Fruit fly (Drosophila melanogaster): ENCODE results near the gene Arl1.

Gene Arl1

DNA sequence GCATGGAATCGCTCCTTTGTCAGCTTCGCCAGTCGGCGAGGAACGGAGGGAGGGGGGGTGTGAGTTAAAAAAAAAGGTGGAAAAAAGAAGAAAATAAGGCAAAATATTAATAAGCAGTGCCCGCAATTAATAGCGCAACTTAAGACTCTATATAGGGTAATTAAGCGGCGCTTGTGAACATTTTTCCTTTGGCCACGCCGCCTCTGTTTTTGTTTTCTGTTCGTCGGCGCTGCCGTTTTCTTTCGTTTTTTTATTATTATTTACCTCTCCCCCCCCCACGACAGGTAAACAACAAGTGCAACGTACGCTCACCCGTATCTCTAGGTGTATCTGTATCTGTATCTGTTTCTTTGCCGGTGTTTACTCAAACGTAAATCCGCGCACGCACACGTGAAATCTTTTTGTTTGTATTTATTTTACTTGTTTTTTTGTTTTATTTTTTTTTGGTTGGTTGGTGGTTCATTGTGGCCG, 44.3 kb downstream of the Arl1 start (continued):
- TF ChIP-seq Gug (GFP tag; IDR thresholded peaks at IDR 0.05) (peak; percentile 59), CG16779 (tag; optimal IDR thresholded peaks at IDR 0.05) (peak; percentile 39), CG11902 (GFP tag; optimal IDR thresholded peaks at IDR 0.05) (peak; percentile 51), svp (GFP tag) (peak; percentile 82), dsx (GFP tag; optimal IDR thresholded peaks at IDR 0.05; ENCODE audit: poor library complexity, severe bottlenecking) (peak; percentile 8), CG1621 (tag; optimal IDR thresholded peaks at IDR 0.05) (peak; percentile 42), CG11762 (GFP tag; optimal IDR thresholded peaks at IDR 0.05; ENCODE audit: insufficient read depth) (peak; percentile 67), CG6854 (GFP tag; optimal IDR thresholded peaks at IDR 0.05) (no peak), Lpt (GFP tag; optimal IDR thresholded peaks at IDR 0.05) (peak; percentile 66), fd85E (GFP tag; optimal IDR thresholded peaks at IDR 0.05) (no peak), Ets96B (tag; optimal IDR thresholded peaks at IDR 0.05) (peak; percentile 53), pdm3 (GFP tag; optimal IDR thresholded peaks at IDR 0.05) (peak; percentile 73), Eip93F (GFP tag; optimal IDR thresholded peaks at IDR 0.05) (peak; percentile 2), CG7368 (GFP tag; optimal IDR thresholded peaks at IDR 0.05) (peak; percentile 53), Eip78C (GFP tag) (peak; percentile 89), CG3032 (tag; optimal IDR thresholded peaks at IDR 0.05) (peak; percentile 44), Sox15 (GFP tag; optimal IDR thresholded peaks at IDR 0.05) (peak; percentile 41), vri (GFP tag; optimal IDR thresholded peaks at IDR 0.05) (no peak), CG4318 (GFP tag; optimal IDR thresholded peaks at IDR 0.05) (peak; percentile 26), CG11294 (GFP tag; IDR thresholded peaks at IDR 0.05) (peak; percentile 80), CG3919 (GFP tag; optimal IDR thresholded peaks at IDR 0.05) (peak; percentile 70), Eip75B (GFP tag; optimal IDR thresholded peaks at IDR 0.05) (peak; percentile 77), esn (GFP tag; optimal IDR thresholded peaks at IDR 0.05) (peak; percentile 56), CG32006 (GFP tag; optimal IDR thresholded peaks at IDR 0.05) (peak; percentile 64), dac (GFP tag; optimal IDR thresholded peaks at IDR 0.05) (peak; percentile 62)

- TF ChIP-seq CG11294 (GFP tag; IDR thresholded peaks at IDR 0.05) (no peak), CG7368 (GFP tag; optimal IDR thresholded peaks at IDR 0.05) (no peak), CG6163 (GFP tag; IDR thresholded peaks at IDR 0.05) (no peak), Smox (GFP tag; optimal IDR thresholded peaks at IDR 0.05) (no peak), Ets21C (GFP tag; optimal IDR thresholded peaks at IDR 0.05) (no peak), fkh (GFP tag; optimal IDR thresholded peaks at IDR 0.05) (peak; percentile 3), ss (GFP tag; optimal IDR thresholded peaks at IDR 0.05) (no peak), CG15336 (GFP tag; IDR thresholded peaks at IDR 0.05) (peak; percentile 29; the same call in 1 of the 2 replicates), vri (GFP tag; optimal IDR thresholded peaks at IDR 0.05) (no peak)
These were observed 46.0 kb downstream of the Arl1 start for dm6 chr3L:16028924-16029323.

DNA sequence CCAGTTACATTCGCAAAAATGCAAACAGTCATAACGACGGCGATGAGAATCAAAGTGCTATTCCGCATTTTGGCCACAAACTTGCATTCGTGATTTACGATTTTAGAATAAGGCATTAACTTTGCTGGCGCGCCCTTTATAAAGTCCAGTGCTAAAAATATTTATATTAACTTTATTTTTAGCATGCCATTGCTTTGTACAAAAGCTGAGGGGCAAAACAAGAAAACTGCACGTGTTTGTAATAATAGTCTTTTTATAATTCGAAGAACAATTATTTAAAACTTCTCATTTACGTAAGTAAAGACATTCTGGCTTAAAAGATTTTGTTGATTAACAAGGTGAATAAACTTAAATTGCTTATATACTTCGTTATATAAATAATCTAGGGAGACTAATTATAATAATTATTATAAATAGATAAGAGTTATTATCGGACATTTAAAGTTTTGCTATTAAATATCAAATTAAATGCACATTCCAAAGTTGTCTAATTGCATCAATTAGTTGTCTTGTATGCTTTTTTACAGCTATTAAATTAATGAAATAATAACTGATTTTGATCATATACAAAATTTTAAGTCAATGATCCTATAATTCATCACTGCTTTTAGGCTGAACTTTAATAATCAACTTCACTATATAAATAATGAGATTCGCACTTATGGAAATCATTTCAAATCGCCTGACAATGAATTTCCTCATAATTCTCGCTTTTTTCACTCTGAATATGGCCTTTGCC, 50.3 kb downstream of the Arl1 start, which contains the start of the genes CG42717 and CG42716:
Gene CG42717 (minus strand): TSS at position 101 of the 739 bp plus-strand sequence.
Gene CG42716 (plus strand): TSS at position 689 of the 739 bp plus-strand sequence.
- TF ChIP-seq CG6854 (GFP tag; optimal IDR thresholded peaks at IDR 0.05) (no peak), vri (GFP tag; optimal IDR thresholded peaks at IDR 0.05) (no peak), lz (GFP tag; optimal IDR thresholded peaks at IDR 0.05) (no peak), salr (GFP tag; optimal IDR thresholded peaks at IDR 0.05) (no peak), CG4318 (GFP tag; optimal IDR thresholded peaks at IDR 0.05) (no peak), CG6808 (GFP tag; optimal IDR thresholded peaks at IDR 0.05) (no peak), CG32006 (GFP tag; optimal IDR thresholded peaks at IDR 0.05) (no peak), CG16779 (tag; optimal IDR thresholded peaks at IDR 0.05) (no peak), Sox15 (GFP tag; optimal IDR thresholded peaks at IDR 0.05) (no peak), Hr39 (GFP tag; optimal IDR thresholded peaks at IDR 0.05) (no peak), Eip93F (GFP tag; optimal IDR thresholded peaks at IDR 0.05) (no peak), esn (GFP tag; optimal IDR thresholded peaks at IDR 0.05) (no peak), ss (GFP tag; optimal IDR thresholded peaks at IDR 0.05) (no peak), CG11902 (GFP tag; optimal IDR thresholded peaks at IDR 0.05) (no peak), pdm3 (GFP tag; optimal IDR thresholded peaks at IDR 0.05) (no peak), CG34406 (GFP tag; optimal IDR thresholded peaks at IDR 0.05) (no peak), Sox102F (GFP tag; optimal IDR thresholded peaks at IDR 0.05) (no peak), CG31627 (GFP tag; optimal IDR thresholded peaks at IDR 0.05) (no peak)

Measured in whole organism, prepupa.